Worm (Caenorhabditis elegans) whole organism, L3 larva: ENCODE results near the gene srz-83.

Experiments used
- R02D3.7 ChIP-seq: fragments of 150-350 bp; optimal IDR thresholded peaks from 2 replicates; lab custom pipeline; 2014; ENCODE audit warnings: missing biosample characterization, missing genetic modification characterization
- ZK546.5 ChIP-seq: sonication (generic microtip); optimal IDR thresholded peaks from 2 replicates; lab custom pipeline; 2017; ENCODE audit warnings: missing biosample characterization, missing genetic modification characterization
- aly-2 ChIP-seq: fragments of 150-350 bp; optimal IDR thresholded peaks from 2 replicates; lab custom pipeline; 2014; ENCODE audit warnings: missing biosample characterization, missing genetic modification characterization
- ceh-16 ChIP-seq: sonication (generic microtip); optimal IDR thresholded peaks from 2 replicates; lab custom pipeline; 2017; ENCODE audit warnings: missing biosample characterization, missing genetic modification characterization
- ceh-82 ChIP-seq: fragments of 150-350 bp; optimal IDR thresholded peaks from 2 replicates; lab custom pipeline; 2014; ENCODE audit warnings: missing biosample characterization, missing genetic modification characterization
- ceh-9 ChIP-seq: sonication (generic microtip); optimal IDR thresholded peaks from 2 replicates; lab custom pipeline; 2018; ENCODE audit warnings: missing biosample characterization, missing genetic modification characterization
- egl-27 ChIP-seq: sonication (generic microtip); optimal IDR thresholded peaks from 4 replicates; lab custom pipeline; 2017; ENCODE audit warnings: missing biosample characterization, missing genetic modification reagents, missing genetic modification characterization
- egl-5 ChIP-seq: fragments of 150-350 bp; optimal IDR thresholded peaks from 2 replicates; lab custom pipeline; 2017; ENCODE audit warnings: missing biosample characterization, missing genetic modification reagents, missing genetic modification characterization, inconsistent platforms
- elt-1 ChIP-seq: fragments of 150-350 bp; optimal IDR thresholded peaks from 2 replicates; lab custom pipeline; 2014; ENCODE audit warnings: missing biosample characterization, missing genetic modification characterization
- elt-2 ChIP-seq: sonication (generic microtip); optimal IDR thresholded peaks from 2 replicates; lab custom pipeline; 2016; ENCODE audit warnings: missing genetic modification reagents, mild to moderate bottlenecking, missing genetic modification characterization, missing compliant biosample characterization
- elt-3 ChIP-seq, 3 experiments: fragments of 150-350 bp in 1 of 3; sonication (generic microtip) in 2 of 3; optimal IDR thresholded peaks; 2 replicates in 2 of 3; 4 replicates in 1 of 3; lab custom pipeline; 2014 to 2017; ENCODE audit warnings: missing biosample characterization in 3 of 3, missing genetic modification characterization in 3 of 3
- eor-1 ChIP-seq, 2 experiments: fragments of 150-350 bp; optimal IDR thresholded peaks; 2 replicates each; lab custom pipeline; 2014 to 2018; ENCODE audit warnings: missing biosample characterization in 2 of 2, missing genetic modification characterization in 2 of 2
- fkh-10 ChIP-seq: sonication (generic microtip); optimal IDR thresholded peaks from 2 replicates; lab custom pipeline; 2017; ENCODE audit warnings: missing biosample characterization, missing genetic modification reagents, missing genetic modification characterization
- fkh-2 ChIP-seq: fragments of 150-350 bp; optimal IDR thresholded peaks from 2 replicates; lab custom pipeline; 2014; ENCODE audit warnings: missing biosample characterization, missing genetic modification reagents, missing genetic modification characterization
- fos-1 ChIP-seq: fragments of 150-350 bp; optimal IDR thresholded peaks from 2 replicates; lab custom pipeline; 2014; ENCODE audit warnings: missing biosample characterization, missing genetic modification characterization
- jun-1 ChIP-seq: fragments of 150-350 bp; optimal IDR thresholded peaks from 2 replicates; lab custom pipeline; 2014; ENCODE audit warnings: missing biosample characterization, missing genetic modification reagents, missing genetic modification characterization
- lin-15B ChIP-seq: fragments of 150-350 bp; optimal IDR thresholded peaks from 2 replicates; lab custom pipeline; 2014; ENCODE audit warnings: missing biosample characterization, missing genetic modification characterization
- lin-39 ChIP-seq: fragments of 150-350 bp; optimal IDR thresholded peaks from 2 replicates; lab custom pipeline; 2018; ENCODE audit warnings: missing biosample characterization, missing genetic modification reagents, missing genetic modification characterization
- mml-1 ChIP-seq: fragments of 150-350 bp; sonication (generic microtip); optimal IDR thresholded peaks from 3 replicates; lab custom pipeline; 2014; ENCODE audit warnings: missing biosample characterization, missing genetic modification characterization
- nfya-1 ChIP-seq: sonication (generic microtip); optimal IDR thresholded peaks from 2 replicates; lab custom pipeline; 2017; ENCODE audit warnings: missing genetic modification characterization, mild to moderate bottlenecking, missing compliant biosample characterization, antibody characterized with exemption, moderate library complexity; ENCODE audit not compliant: insufficient read depth
- nhr-11 ChIP-seq: fragments of 150-350 bp; optimal IDR thresholded peaks from 2 replicates; lab custom pipeline; 2014; ENCODE audit warnings: missing biosample characterization, missing genetic modification characterization
- nhr-12 ChIP-seq: fragments of 150-350 bp; optimal IDR thresholded peaks from 2 replicates; lab custom pipeline; 2014; ENCODE audit warnings: missing biosample characterization, missing genetic modification characterization
- nhr-23 ChIP-seq: fragments of 150-350 bp; optimal IDR thresholded peaks from 2 replicates; lab custom pipeline; 2014; ENCODE audit warnings: missing biosample characterization, missing genetic modification reagents, missing genetic modification characterization
- nhr-237 ChIP-seq: fragments of 150-350 bp; optimal IDR thresholded peaks from 2 replicates; lab custom pipeline; 2014; ENCODE audit warnings: missing biosample characterization, missing genetic modification characterization
- nhr-76 ChIP-seq: fragments of 150-350 bp; sonication (generic microtip); optimal IDR thresholded peaks from 5 replicates; lab custom pipeline; 2014; ENCODE audit warnings: missing biosample characterization, missing genetic modification characterization
- nhr-77 ChIP-seq: fragments of 150-350 bp; optimal IDR thresholded peaks from 2 replicates; lab custom pipeline; 2014; ENCODE audit warnings: missing biosample characterization, missing genetic modification characterization
- pha-4 ChIP-seq: fragments of 150-350 bp; optimal IDR thresholded peaks from 2 replicates; lab custom pipeline; 2014; ENCODE audit warnings: missing biosample characterization, missing genetic modification reagents, missing genetic modification characterization
- pqm-1 ChIP-seq: fragments of 150-350 bp; optimal IDR thresholded peaks from 2 replicates; lab custom pipeline; 2017; ENCODE audit warnings: missing biosample characterization, missing genetic modification characterization, inconsistent platforms
- sea-2 ChIP-seq: fragments of 150-350 bp; sonication (generic microtip); optimal IDR thresholded peaks from 4 replicates; lab custom pipeline; 2014; ENCODE audit warnings: missing biosample characterization, missing genetic modification reagents, missing genetic modification characterization
- skn-1 ChIP-seq: fragments of 150-350 bp; optimal IDR thresholded peaks from 2 replicates; lab custom pipeline; 2014; ENCODE audit warnings: missing biosample characterization, missing genetic modification characterization
- snpc-4 ChIP-seq: fragments of 150-350 bp; optimal IDR thresholded peaks from 2 replicates; lab custom pipeline; 2014; ENCODE audit warnings: missing biosample characterization, missing genetic modification characterization
- unc-39 ChIP-seq: sonication (generic microtip); optimal IDR thresholded peaks from 4 replicates; lab custom pipeline; 2017; ENCODE audit warnings: missing biosample characterization, missing genetic modification characterization
- zag-1 ChIP-seq: fragments of 150-350 bp; optimal IDR thresholded peaks from 2 replicates; lab custom pipeline; 2014; ENCODE audit warnings: missing biosample characterization, missing genetic modification characterization

Gene srz-83

ce11 chrIV:3504144-3504543, at the start of gene srz-83:
TSS of gene srz-83 (plus strand) at chrIV:3504444.
- no peak for TF ChIP-seq fos-1 (tag; lab: Kevin White, UChicago)
- no peak for TF ChIP-seq fkh-10 (GFP tag; lab: Kevin White, UChicago)
- no peak for TF ChIP-seq elt-2
- TF ChIP-seq, all 47 proteins: peak for 0

DNA sequence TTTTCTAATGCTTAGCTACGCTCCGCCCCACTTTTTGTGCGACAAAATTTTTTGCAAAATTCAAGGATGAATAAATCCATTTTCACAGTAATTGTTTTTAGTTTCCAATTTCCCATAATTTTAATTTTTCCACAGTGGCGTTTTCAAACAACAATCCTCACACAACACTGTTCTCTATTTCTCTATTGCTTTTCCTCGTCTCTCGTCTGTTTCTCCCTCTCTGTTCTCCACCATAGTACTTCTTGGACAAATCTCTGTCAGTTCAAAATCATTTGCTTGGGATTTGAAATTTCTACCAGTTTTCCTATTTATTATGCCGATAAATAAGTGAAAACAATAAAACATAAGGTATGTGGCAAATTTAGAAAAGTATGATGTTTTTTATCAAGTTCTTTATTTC, 41.0 kb upstream of the srz-83 start, which contains the start of gene F58E2.4:
Gene F58E2.4 (plus strand): TSS at position 134 of the 400 bp plus-strand sequence.
- no peak for TF ChIP-seq zag-1 (tag; lab: Kevin White, UChicago)
- no peak for TF ChIP-seq snpc-4
- TF ChIP-seq unc-39 (tag; lab: Kevin White, UChicago), result no peak
- TF ChIP-seq aly-2, result no peak
- TF ChIP-seq ceh-9 (tag; lab: Kevin White, UChicago), result no peak
- TF ChIP-seq pha-4 (tag; lab: Kevin White, UChicago), result no peak

ce11 chrIV:3467128-3467527, 37.1 kb upstream of the srz-83 start, which contains the start of gene F58E2.3:
TSS of gene F58E2.3 (plus strand) at chrIV:3467428.
- TF ChIP-seq sea-2 (GFP tag; lab: Kevin White, UChicago) (no peak), nhr-12 (tag; lab: Kevin White, UChicago) (no peak), nhr-23 (tag; lab: Kevin White, UChicago) (no peak), pqm-1 (tag; lab: Kevin White, UChicago) (no peak), lin-15B (tag; lab: Kevin White, UChicago) (no peak), ceh-16 (tag; lab: Kevin White, UChicago) (no peak), ceh-82 (tag; lab: Kevin White, UChicago) (no peak), nhr-11 (tag; lab: Kevin White, UChicago) (no peak), mml-1 (no peak), ceh-9 (tag; lab: Kevin White, UChicago) (no peak), elt-3 (tag; optimal IDR thresholded peaks at IDR 0.05; lab: Kevin White, UChicago) (no peak), eor-1 (tag; optimal IDR thresholded peaks at IDR 0.05; lab: Kevin White, UChicago) (no peak), R02D3.7 (tag; lab: Kevin White, UChicago) (no peak), egl-27 (tag; lab: Kevin White, UChicago) (no peak), nfya-1 (tag; lab: Kevin White, UChicago) (no peak)

DNA sequence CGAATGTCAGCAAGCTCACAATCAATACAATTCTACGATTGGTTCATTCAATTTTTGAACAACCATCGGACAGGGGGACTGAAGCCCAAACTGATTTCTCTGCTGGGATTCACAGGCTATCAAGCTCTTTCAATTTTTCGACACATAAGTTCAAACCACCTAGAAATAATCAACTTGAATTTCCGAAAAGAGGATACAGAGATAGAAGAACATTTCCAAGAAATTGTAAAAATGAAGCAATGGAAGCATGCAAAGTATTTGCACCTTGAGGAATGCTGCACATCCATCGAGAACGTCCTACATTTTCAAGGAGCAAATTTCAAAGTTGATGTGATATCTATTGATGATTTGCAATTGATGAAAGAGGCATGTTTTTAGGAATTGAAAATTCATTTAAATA, 36.5 kb upstream of the srz-83 start:
- TF ChIP-seq lin-39 (tag; lab: Kevin White, UChicago) (no peak), snpc-4 (no peak), elt-1 (no peak), egl-5 (tag; lab: Kevin White, UChicago) (no peak)

DNA sequence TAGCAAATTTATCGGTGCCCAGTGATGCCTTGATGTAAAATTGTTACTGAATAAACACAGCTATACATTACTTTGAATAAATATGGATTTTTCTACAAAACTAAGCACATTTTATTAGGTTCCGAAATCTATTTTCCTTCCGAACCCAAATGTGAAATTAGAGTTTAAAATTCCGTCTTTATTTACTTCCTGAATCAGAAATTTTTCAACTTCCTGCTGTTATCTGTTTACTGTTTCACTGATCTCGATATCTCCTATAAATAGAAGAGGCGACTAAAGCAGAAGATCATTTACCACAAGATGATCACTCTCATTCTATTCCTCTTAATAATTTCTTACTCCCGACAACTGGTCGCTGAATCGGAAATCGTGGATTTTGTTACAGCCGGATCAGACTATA, 34.5 kb upstream of the srz-83 start, which contains the start of gene F58E2.2:
Gene F58E2.2 (plus strand): TSS at position 301 of the 400 bp plus-strand sequence.
- no peak for TF ChIP-seq skn-1 (tag; lab: Kevin White, UChicago)
- TF ChIP-seq pqm-1 (tag; lab: Kevin White, UChicago), result no peak
- no peak for TF ChIP-seq nhr-76 (tag; lab: Kevin White, UChicago)
- TF ChIP-seq eor-1 (tag; optimal IDR thresholded peaks at IDR 0.05; lab: Kevin White, UChicago), result no peak
- TF ChIP-seq nhr-77 (tag; lab: Kevin White, UChicago), result no peak
- no peak for TF ChIP-seq elt-2
- no peak for TF ChIP-seq fos-1 (tag; lab: Kevin White, UChicago)
- no peak for TF ChIP-seq fkh-2 (tag; lab: Kevin White, UChicago)
- TF ChIP-seq egl-5 (tag; lab: Kevin White, UChicago), result no peak
- TF ChIP-seq pha-4 (tag; lab: Kevin White, UChicago), result no peak
- TF ChIP-seq ceh-16 (tag; lab: Kevin White, UChicago), result no peak
- TF ChIP-seq lin-15B (tag; lab: Kevin White, UChicago), result no peak
- TF ChIP-seq R02D3.7 (tag; lab: Kevin White, UChicago), result no peak
- no peak for TF ChIP-seq jun-1 (tag; lab: Kevin White, UChicago)
- no peak for TF ChIP-seq sea-2 (GFP tag; lab: Kevin White, UChicago)
- TF ChIP-seq fkh-10 (GFP tag; lab: Kevin White, UChicago), result no peak
- no peak for TF ChIP-seq nhr-237
- TF ChIP-seq ZK546.5, result no peak
